Worm (Caenorhabditis elegans) whole organism, mixed stage, embryonic: ENCODE measurements around the gene K09E4.4.

ENCODE experiments used
- M03D4.4 ChIP-seq: sonication (generic microtip); optimal IDR thresholded peaks from 2 replicates; lab custom pipeline; 2017; ENCODE audit warnings: mild to moderate bottlenecking, missing genetic modification characterization, missing compliant biosample characterization
- cnd-1 ChIP-seq: fragments of 200-800 bp; sonication (Bioruptor generic); optimal IDR thresholded peaks from 2 replicates; lab custom pipeline; 2018; ENCODE audit warnings: mild to moderate bottlenecking, missing genetic modification characterization, missing compliant biosample characterization
- elt-3 ChIP-seq: fragments of 150-350 bp; optimal IDR thresholded peaks from 2 replicates; lab custom pipeline; 2014; ENCODE audit warnings: missing biosample characterization, missing genetic modification characterization
- flh-1 ChIP-seq: fragments of 200-800 bp; sonication (Bioruptor generic); optimal IDR thresholded peaks from 2 replicates; lab custom pipeline; 2018; ENCODE audit warnings: mild to moderate bottlenecking, missing genetic modification characterization, moderate library complexity, missing compliant biosample characterization
- lin-13 ChIP-seq: fragments of 150-350 bp; optimal IDR thresholded peaks from 2 replicates; lab custom pipeline; 2014; ENCODE audit warnings: missing biosample characterization, missing genetic modification characterization
- mep-1 ChIP-seq: fragments of 150-350 bp; optimal IDR thresholded peaks from 2 replicates; lab custom pipeline; 2017; ENCODE audit warnings: missing biosample characterization, missing genetic modification reagents, missing genetic modification characterization, inconsistent platforms
- snpc-4 ChIP-seq: fragments of 150-350 bp; optimal IDR thresholded peaks from 2 replicates; lab custom pipeline; 2014; ENCODE audit warnings: missing biosample characterization, missing genetic modification characterization
- unc-39 ChIP-seq: fragments of 150-350 bp; optimal IDR thresholded peaks from 2 replicates; lab custom pipeline; 2014; ENCODE audit warnings: missing biosample characterization, missing genetic modification characterization
- unc-62 ChIP-seq: fragments of 150-350 bp; optimal IDR thresholded peaks from 2 replicates; lab custom pipeline; 2014; ENCODE audit warnings: missing biosample characterization, missing genetic modification reagents, missing genetic modification characterization
- ztf-11 ChIP-seq: fragments of 150-350 bp; optimal IDR thresholded peaks from 2 replicates; lab custom pipeline; 2014; ENCODE audit warnings: missing biosample characterization, missing genetic modification characterization

DNA sequence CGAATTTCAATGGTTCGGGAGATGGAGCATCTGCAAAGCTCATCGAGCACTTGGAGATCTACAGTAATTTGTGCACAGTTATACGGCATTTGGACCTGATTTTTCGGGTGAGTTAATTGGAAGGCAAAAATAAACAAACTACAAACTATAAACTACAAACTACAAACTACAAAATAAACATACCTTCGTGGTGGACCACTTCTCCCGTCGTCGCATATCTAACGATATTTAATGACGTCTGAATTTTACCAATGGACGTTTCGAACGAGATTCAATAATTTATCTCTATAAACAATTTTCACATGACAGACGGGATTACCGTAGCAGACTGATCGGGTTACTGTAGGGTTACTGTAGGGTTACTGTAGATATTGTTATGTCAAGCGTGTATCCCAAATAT, 15.8 kb downstream of the K09E4.4 start:
- TF ChIP-seq snpc-4 (tag; lab: Kevin White, UChicago), result no peak
- TF ChIP-seq unc-62 (GFP tag; lab: Kevin White, UChicago), result no peak
- no peak for TF ChIP-seq ztf-11 (tag; lab: Kevin White, UChicago)
- TF ChIP-seq M03D4.4, result no peak
- TF ChIP-seq lin-13 (tag; lab: Kevin White, UChicago), result no peak
- TF ChIP-seq cnd-1 (tag; lab: Kevin White, UChicago), result no peak
- TF ChIP-seq flh-1 (GFP tag; lab: Kevin White, UChicago), result no peak
- no peak for TF ChIP-seq elt-3 (tag; lab: Kevin White, UChicago)
- TF ChIP-seq unc-39 (tag; lab: Kevin White, UChicago), result no peak
- TF ChIP-seq mep-1 (tag; lab: Kevin White, UChicago), result no peak
